Worm (Caenorhabditis elegans) whole organism, L3 larva: Measurements from ENCODE around the gene C50B6.9.
A peak's percentile ranks its signal among the peaks of the same experiment; 100 is the strongest.

Experiments used
- R02D3.7 ChIP-seq: fragments of 150-350 bp; optimal IDR thresholded peaks from 2 replicates; lab custom pipeline; 2014; ENCODE audit warnings: missing biosample characterization, missing genetic modification characterization
- ZK546.5 ChIP-seq: sonication (generic microtip); optimal IDR thresholded peaks from 2 replicates; lab custom pipeline; 2017; ENCODE audit warnings: missing biosample characterization, missing genetic modification characterization
- aly-2 ChIP-seq: fragments of 150-350 bp; optimal IDR thresholded peaks from 2 replicates; lab custom pipeline; 2014; ENCODE audit warnings: missing biosample characterization, missing genetic modification characterization
- ama-1 ChIP-seq: fragments of 150-350 bp; optimal IDR thresholded peaks from 2 replicates; lab custom pipeline; 2018
- ceh-28 ChIP-seq: fragments of 150-350 bp; optimal IDR thresholded peaks from 2 replicates; lab custom pipeline; 2014; ENCODE audit warnings: missing biosample characterization, missing genetic modification reagents, missing genetic modification characterization
- ceh-82 ChIP-seq: fragments of 150-350 bp; optimal IDR thresholded peaks from 2 replicates; lab custom pipeline; 2014; ENCODE audit warnings: missing biosample characterization, missing genetic modification characterization
- ceh-9 ChIP-seq: sonication (generic microtip); optimal IDR thresholded peaks from 2 replicates; lab custom pipeline; 2018; ENCODE audit warnings: missing biosample characterization, missing genetic modification characterization
- daf-12 ChIP-seq: fragments of 150-350 bp; optimal IDR thresholded peaks from 2 replicates; lab custom pipeline; 2014; ENCODE audit warnings: missing biosample characterization, missing genetic modification reagents, missing genetic modification characterization
- egl-27 ChIP-seq: sonication (generic microtip); optimal IDR thresholded peaks from 4 replicates; lab custom pipeline; 2017; ENCODE audit warnings: missing biosample characterization, missing genetic modification reagents, missing genetic modification characterization
- egl-5 ChIP-seq: fragments of 150-350 bp; optimal IDR thresholded peaks from 2 replicates; lab custom pipeline; 2017; ENCODE audit warnings: missing biosample characterization, missing genetic modification reagents, missing genetic modification characterization, inconsistent platforms
- elt-2 ChIP-seq: sonication (generic microtip); optimal IDR thresholded peaks from 2 replicates; lab custom pipeline; 2016; ENCODE audit warnings: missing genetic modification reagents, mild to moderate bottlenecking, missing genetic modification characterization, missing compliant biosample characterization
- elt-3 ChIP-seq, 3 experiments: fragments of 150-350 bp in 1 of 3; sonication (generic microtip) in 2 of 3; optimal IDR thresholded peaks; 2 replicates in 2 of 3; 4 replicates in 1 of 3; lab custom pipeline; 2014 to 2017; ENCODE audit warnings: missing biosample characterization in 3 of 3, missing genetic modification characterization in 3 of 3
- eor-1 ChIP-seq, 2 experiments: fragments of 150-350 bp; optimal IDR thresholded peaks; 2 replicates each; lab custom pipeline; 2014 to 2018; ENCODE audit warnings: missing biosample characterization in 2 of 2, missing genetic modification characterization in 2 of 2
- fkh-2 ChIP-seq: fragments of 150-350 bp; optimal IDR thresholded peaks from 2 replicates; lab custom pipeline; 2014; ENCODE audit warnings: missing biosample characterization, missing genetic modification reagents, missing genetic modification characterization
- fos-1 ChIP-seq: fragments of 150-350 bp; optimal IDR thresholded peaks from 2 replicates; lab custom pipeline; 2014; ENCODE audit warnings: missing biosample characterization, missing genetic modification characterization
- hmg-11 ChIP-seq: sonication (generic microtip); optimal IDR thresholded peaks from 2 replicates; lab custom pipeline; 2016; ENCODE audit warnings: missing genetic modification characterization, missing compliant biosample characterization
- lin-15B ChIP-seq: fragments of 150-350 bp; optimal IDR thresholded peaks from 2 replicates; lab custom pipeline; 2014; ENCODE audit warnings: missing biosample characterization, missing genetic modification characterization
- lin-39 ChIP-seq: fragments of 150-350 bp; optimal IDR thresholded peaks from 2 replicates; lab custom pipeline; 2018; ENCODE audit warnings: missing biosample characterization, missing genetic modification reagents, missing genetic modification characterization
- mdl-1 ChIP-seq: fragments of 150-350 bp; optimal IDR thresholded peaks from 2 replicates; lab custom pipeline; 2014; ENCODE audit warnings: missing biosample characterization, missing genetic modification characterization
- mml-1 ChIP-seq: fragments of 150-350 bp; sonication (generic microtip); optimal IDR thresholded peaks from 3 replicates; lab custom pipeline; 2014; ENCODE audit warnings: missing biosample characterization, missing genetic modification characterization
- nfya-1 ChIP-seq: sonication (generic microtip); optimal IDR thresholded peaks from 2 replicates; lab custom pipeline; 2017; ENCODE audit warnings: missing genetic modification characterization, mild to moderate bottlenecking, missing compliant biosample characterization, antibody characterized with exemption, moderate library complexity; ENCODE audit not compliant: insufficient read depth
- nhr-11 ChIP-seq: fragments of 150-350 bp; optimal IDR thresholded peaks from 2 replicates; lab custom pipeline; 2014; ENCODE audit warnings: missing biosample characterization, missing genetic modification characterization
- nhr-12 ChIP-seq: fragments of 150-350 bp; optimal IDR thresholded peaks from 2 replicates; lab custom pipeline; 2014; ENCODE audit warnings: missing biosample characterization, missing genetic modification characterization
- nhr-25 ChIP-seq: sonication (generic microtip); optimal IDR thresholded peaks from 2 replicates; lab custom pipeline; 2017; ENCODE audit warnings: missing biosample characterization, missing genetic modification characterization
- nhr-28 ChIP-seq: fragments of 150-350 bp; optimal IDR thresholded peaks from 2 replicates; lab custom pipeline; 2014; ENCODE audit warnings: missing biosample characterization, missing genetic modification characterization
- nhr-67 ChIP-seq: fragments of 150-350 bp; optimal IDR thresholded peaks from 2 replicates; lab custom pipeline; 2014; ENCODE audit warnings: missing biosample characterization, missing genetic modification characterization
- nhr-76 ChIP-seq: fragments of 150-350 bp; sonication (generic microtip); optimal IDR thresholded peaks from 5 replicates; lab custom pipeline; 2014; ENCODE audit warnings: missing biosample characterization, missing genetic modification characterization
- pqm-1 ChIP-seq: fragments of 150-350 bp; optimal IDR thresholded peaks from 2 replicates; lab custom pipeline; 2017; ENCODE audit warnings: missing biosample characterization, missing genetic modification characterization, inconsistent platforms
- sea-2 ChIP-seq: fragments of 150-350 bp; sonication (generic microtip); optimal IDR thresholded peaks from 4 replicates; lab custom pipeline; 2014; ENCODE audit warnings: missing biosample characterization, missing genetic modification reagents, missing genetic modification characterization
- skn-1 ChIP-seq: fragments of 150-350 bp; optimal IDR thresholded peaks from 2 replicates; lab custom pipeline; 2014; ENCODE audit warnings: missing biosample characterization, missing genetic modification characterization
- snpc-4 ChIP-seq: fragments of 150-350 bp; optimal IDR thresholded peaks from 2 replicates; lab custom pipeline; 2014; ENCODE audit warnings: missing biosample characterization, missing genetic modification characterization
- unc-39 ChIP-seq: sonication (generic microtip); optimal IDR thresholded peaks from 4 replicates; lab custom pipeline; 2017; ENCODE audit warnings: missing biosample characterization, missing genetic modification characterization
- ztf-11 ChIP-seq: fragments of 150-350 bp; optimal IDR thresholded peaks from 2 replicates; lab custom pipeline; 2014; ENCODE audit warnings: missing biosample characterization, missing genetic modification characterization

C50B6.9 gene

DNA sequence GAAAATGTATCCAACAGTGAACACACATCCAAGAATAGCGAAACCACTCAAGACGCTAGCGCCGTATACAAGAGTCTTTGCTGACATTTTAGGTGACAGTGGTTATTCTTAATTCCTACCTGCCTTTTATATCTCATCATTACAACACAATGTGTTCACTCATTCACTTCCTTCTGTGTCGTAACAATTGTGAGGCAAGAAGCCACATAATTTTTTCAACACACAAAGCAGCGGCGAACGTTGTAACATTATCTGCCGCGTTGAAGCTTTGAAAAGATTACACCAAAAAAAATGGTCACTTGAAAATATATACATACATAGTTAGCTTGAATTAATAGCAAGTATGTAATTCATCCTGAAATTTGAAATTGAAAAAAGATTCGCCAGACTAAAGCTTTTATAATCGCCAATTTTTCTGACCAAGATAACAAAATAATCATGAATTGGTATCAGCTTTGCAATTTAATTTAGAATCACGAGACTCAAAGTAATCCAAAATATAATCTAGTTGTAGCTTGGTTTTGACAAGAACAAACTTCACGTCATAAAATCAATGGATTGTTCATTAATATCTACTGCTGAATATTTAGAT, 18.2 kb upstream of the C50B6.9 start, which contains the start of the genes col-161 and srh-18:
TSS of gene col-161 (minus strand) at position 101 of the 592 bp plus-strand sequence.
TSS of gene srh-18 (plus strand) at position 542 of the 592 bp plus-strand sequence.
- TF ChIP-seq nhr-25 (tag; lab: Kevin White, UChicago): peak; percentile 10
- TF ChIP-seq nhr-12 (tag; lab: Kevin White, UChicago): no peak

DNA sequence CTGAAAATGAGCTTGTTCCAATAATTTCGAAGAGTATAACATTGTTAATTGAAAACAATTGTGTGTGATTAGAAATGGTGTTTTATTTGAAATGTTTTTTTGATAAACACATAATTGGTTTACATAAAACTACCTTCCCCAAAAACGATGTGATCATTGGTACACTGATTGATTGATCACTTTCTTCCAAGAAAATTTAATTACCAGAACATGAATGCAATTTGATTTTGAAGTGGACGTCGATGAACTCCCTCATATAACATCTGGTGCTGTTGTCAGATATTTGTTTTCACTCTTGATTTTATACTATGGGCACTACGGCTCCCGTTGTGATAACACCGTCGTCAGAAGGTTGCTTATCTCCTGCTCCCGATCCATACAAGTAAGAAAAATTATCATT, 15.5 kb upstream of the C50B6.9 start, which contains the start of gene srh-15:
TSS of gene srh-15 (plus strand) at position 301 of the 400 bp plus-strand sequence.
- TF ChIP-seq hmg-11 (tag; lab: Kevin White, UChicago) (no peak), fos-1 (tag; lab: Kevin White, UChicago) (no peak), nfya-1 (tag; lab: Kevin White, UChicago) (no peak), ceh-82 (tag; lab: Kevin White, UChicago) (no peak), eor-1 (tag; optimal IDR thresholded peaks at IDR 0.05; lab: Kevin White, UChicago) (no peak), egl-27 (tag; lab: Kevin White, UChicago) (no peak), ZK546.5 (tag; lab: Kevin White, UChicago) (no peak), lin-15B (tag; lab: Kevin White, UChicago) (no peak), unc-39 (no peak), egl-5 (tag; lab: Kevin White, UChicago) (no peak), ama-1 (no peak)

DNA sequence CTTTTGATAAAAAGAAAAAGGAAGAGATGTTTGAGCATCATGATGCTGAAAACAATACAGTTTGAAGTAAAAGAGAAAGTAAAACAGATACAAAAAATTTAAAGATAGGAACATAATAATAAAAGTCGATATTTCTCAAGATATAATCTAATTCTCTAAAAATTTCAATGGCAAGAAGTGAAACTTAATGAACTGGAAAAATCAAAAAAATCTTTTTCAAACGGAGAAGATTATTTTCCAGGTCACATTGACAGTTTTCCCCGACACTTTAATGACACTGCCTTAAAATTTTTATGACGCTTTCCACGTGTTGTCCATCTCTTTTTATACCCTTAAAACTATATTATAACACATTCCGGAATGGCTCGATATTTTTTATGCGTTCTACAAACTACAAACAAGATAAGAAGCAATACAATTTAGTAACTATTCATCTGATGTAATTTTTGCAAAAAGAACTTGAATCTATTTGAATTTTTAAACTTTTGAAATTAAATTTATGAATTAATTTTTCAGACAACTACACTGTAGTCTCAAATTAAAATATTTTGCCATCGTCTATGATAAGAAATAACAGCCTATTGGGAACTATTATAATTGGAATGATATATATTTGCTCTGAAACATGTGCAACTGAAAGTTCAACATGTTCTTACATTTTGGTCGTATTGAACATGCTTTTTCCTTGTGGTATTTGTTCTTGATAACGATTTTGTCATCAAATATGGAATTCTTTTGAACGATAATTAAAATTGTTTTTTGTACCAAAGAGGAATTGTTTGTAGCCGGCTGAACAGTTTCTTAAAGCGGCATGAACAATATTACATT, 11.0 kb upstream of the C50B6.9 start, which contains the start of gene C50B6.7:
TSS of gene C50B6.7 (minus strand) at position 51 of the 828 bp plus-strand sequence.
- TF ChIP-seq mdl-1 (tag; lab: Kevin White, UChicago) (no peak), pqm-1 (tag; lab: Kevin White, UChicago) (peak; percentile 75), elt-2 (tag; lab: Kevin White, UChicago) (peak; percentile 58)

ce11 chrV:13327463-13327862, 8.7 kb upstream of the C50B6.9 start, which contains the start of gene str-37:
Gene str-37, plus strand, starts transcription at chrV:13327763.
- no peak for TF ChIP-seq elt-3 (tag; optimal IDR thresholded peaks at IDR 0.05; lab: Kevin White, UChicago)
- TF ChIP-seq nhr-67: no peak
- no peak for TF ChIP-seq nhr-76 (tag; lab: Kevin White, UChicago)
- no peak for TF ChIP-seq daf-12 (tag; lab: Kevin White, UChicago)
- TF ChIP-seq lin-39 (tag; lab: Kevin White, UChicago): no peak
- no peak for TF ChIP-seq fkh-2 (tag; lab: Kevin White, UChicago)
- TF ChIP-seq mml-1 (tag; lab: Kevin White, UChicago): no peak

DNA sequence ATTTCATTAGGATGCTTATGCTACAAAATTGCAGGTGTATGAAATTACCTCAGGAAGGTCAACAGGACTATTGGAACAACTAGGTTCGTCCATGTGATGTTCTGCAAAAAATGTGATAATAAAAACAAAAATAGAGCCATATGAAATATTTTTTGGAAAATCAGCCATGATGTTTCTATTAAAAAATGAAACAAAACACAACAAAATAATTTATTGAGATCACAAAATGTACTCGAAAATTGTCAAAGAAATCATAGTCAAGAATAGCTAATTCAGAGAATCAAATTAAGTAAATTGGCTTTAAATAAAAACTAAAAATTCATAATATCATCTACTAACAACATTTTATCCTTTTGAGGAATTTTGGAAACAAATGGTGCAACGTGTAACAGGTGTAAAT, 5.2 kb upstream of the C50B6.9 start, which contains the start of gene nhr-129:
TSS of gene nhr-129 (minus strand) at position 101 of the 400 bp plus-strand sequence.
- no peak for TF ChIP-seq nhr-28 (tag; lab: Kevin White, UChicago)
- TF ChIP-seq aly-2 (tag; lab: Kevin White, UChicago): no peak
- no peak for TF ChIP-seq ztf-11
- no peak for TF ChIP-seq ceh-9
- TF ChIP-seq ceh-28 (tag; lab: Kevin White, UChicago): no peak
- TF ChIP-seq skn-1 (tag; lab: Kevin White, UChicago): no peak
- no peak for TF ChIP-seq sea-2 (GFP tag; lab: Kevin White, UChicago)
- TF ChIP-seq egl-5 (tag; lab: Kevin White, UChicago): no peak
- no peak for TF ChIP-seq snpc-4 (tag; lab: Kevin White, UChicago)
- no peak for TF ChIP-seq nhr-11 (tag; lab: Kevin White, UChicago)
- TF ChIP-seq nhr-12 (tag; lab: Kevin White, UChicago): no peak
- TF ChIP-seq ama-1: no peak
- TF ChIP-seq elt-2 (tag; lab: Kevin White, UChicago): no peak
- TF ChIP-seq R02D3.7 (tag; lab: Kevin White, UChicago): no peak
- TF ChIP-seq, all 47 proteins: peak for 0
